Worm (Caenorhabditis elegans) whole organism, L4 larva: Measurements from ENCODE around the gene col-128.

ENCODE experiments used
- D1046.2 ChIP-seq: fragments of 200-800 bp; sonication (Bioruptor generic); IDR thresholded peaks from 2 replicates; pipeline ENCODE4 v1.3.6; 2022; ENCODE audit warnings: missing genetic modification characterization, missing compliant biosample characterization
- F10B5.3 ChIP-seq: sonication (generic microtip); optimal IDR thresholded peaks from 2 replicates; lab custom pipeline; 2016; ENCODE audit warnings: mild to moderate bottlenecking, missing genetic modification characterization, missing compliant biosample characterization
- R02D3.7 ChIP-seq: fragments of 150-350 bp; sonication (generic microtip); optimal IDR thresholded peaks from 3 replicates; lab custom pipeline; 2014; ENCODE audit warnings: missing biosample characterization, missing genetic modification characterization
- T20F7.1 ChIP-seq: fragments of 200-800 bp; sonication (Bioruptor generic); optimal IDR thresholded peaks from 2 replicates; lab custom pipeline; 2018; ENCODE audit warnings: mild to moderate bottlenecking, missing genetic modification characterization, missing compliant biosample characterization
- Y75B8A.6 ChIP-seq: fragments of 200-800 bp; sonication (Bioruptor generic); IDR thresholded peaks from 2 replicates; pipeline ENCODE4 v1.3.6; 2022; ENCODE audit warnings: missing genetic modification reagents, missing genetic modification characterization, missing compliant biosample characterization
- aha-1 ChIP-seq: fragments of 150-350 bp; peaks from one replicate; lab custom pipeline; 2014; ENCODE audit warnings: missing biosample characterization, missing genetic modification characterization
- arid-1 ChIP-seq: fragments of 200-800 bp; sonication (Bioruptor generic); conservative IDR thresholded peaks from 2 replicates; pipeline ENCODE4 v1.3.6; 2022; ENCODE audit warnings: missing genetic modification reagents, missing genetic modification characterization, missing compliant biosample characterization
- attf-4 ChIP-seq: sonication (generic microtip); optimal IDR thresholded peaks from 3 replicates; lab custom pipeline; 2017; ENCODE audit warnings: missing biosample characterization, missing genetic modification characterization
- ceh-28 ChIP-seq: fragments of 150-350 bp; optimal IDR thresholded peaks from 2 replicates; lab custom pipeline; 2014; ENCODE audit warnings: missing biosample characterization, missing genetic modification reagents, missing genetic modification characterization
- ceh-44 ChIP-seq: fragments of 200-800 bp; sonication (Bioruptor generic); IDR thresholded peaks from 2 replicates; pipeline ENCODE4 v1.3.6; 2022; ENCODE audit warnings: missing genetic modification reagents, missing genetic modification characterization, missing compliant biosample characterization
- ctbp-1 ChIP-seq: fragments of 200-800 bp; sonication (Bioruptor generic); IDR thresholded peaks from 2 replicates; pipeline ENCODE4 v1.3.6; 2022; ENCODE audit warnings: missing genetic modification reagents, missing genetic modification characterization, missing compliant biosample characterization
- daf-16 ChIP-seq, 3 experiments: sonication (generic microtip); optimal IDR thresholded peaks; 2 replicates each; lab custom pipeline; 2016 to 2017; ENCODE audit warnings: missing genetic modification characterization in 3 of 3, missing genetic modification reagents in 3 of 3, mild to moderate bottlenecking in 2 of 3, missing compliant biosample characterization in 2 of 3, missing biosample characterization in 1 of 3, moderate library complexity in 1 of 3
- dmd-6 ChIP-seq: fragments of 200-800 bp; sonication (Bioruptor generic); IDR thresholded peaks from 2 replicates; pipeline ENCODE4 v1.3.6; 2022; ENCODE audit warnings: missing genetic modification reagents, missing genetic modification characterization, missing compliant biosample characterization
- dmd-8 ChIP-seq: fragments of 200-800 bp; sonication (Bioruptor generic); IDR thresholded peaks from 2 replicates; pipeline ENCODE4 v1.3.6; 2022; ENCODE audit warnings: missing genetic modification characterization, missing compliant biosample characterization
- dmd-9 ChIP-seq: fragments of 200-800 bp; sonication (Bioruptor generic); IDR thresholded peaks from 2 replicates; pipeline ENCODE4 v1.3.6; 2022; ENCODE audit warnings: missing genetic modification reagents, missing genetic modification characterization, missing compliant biosample characterization
- dpl-1 ChIP-seq: fragments of 150-350 bp; optimal IDR thresholded peaks from 2 replicates; lab custom pipeline; 2014; ENCODE audit warnings: missing biosample characterization, missing genetic modification reagents, missing genetic modification characterization
- egl-43 ChIP-seq: fragments of 200-800 bp; sonication (Bioruptor generic); IDR thresholded peaks from 2 replicates; pipeline ENCODE4 v1.3.6; 2022; ENCODE audit warnings: missing genetic modification reagents, missing genetic modification characterization, missing compliant biosample characterization
- fos-1 ChIP-seq: fragments of 150-350 bp; optimal IDR thresholded peaks from 2 replicates; lab custom pipeline; 2014; ENCODE audit warnings: missing biosample characterization, missing genetic modification characterization
- gei-8 ChIP-seq: fragments of 200-800 bp; sonication (Bioruptor generic); optimal IDR thresholded peaks from 2 replicates; lab custom pipeline; 2018; ENCODE audit warnings: mild to moderate bottlenecking, missing genetic modification characterization, missing compliant biosample characterization
- hif-1 ChIP-seq, 2 experiments: sonication (generic microtip); optimal IDR thresholded peaks; 2 replicates each; lab custom pipeline; 2016 to 2017; ENCODE audit warnings: missing compliant biosample characterization in 2 of 2, missing genetic modification characterization in 2 of 2, missing genetic modification reagents in 2 of 2, missing genotype in 2 of 2, mild to moderate bottlenecking in 1 of 2
- hlh-11 ChIP-seq: fragments of 200-800 bp; sonication (Bioruptor generic); optimal IDR thresholded peaks from 2 replicates; lab custom pipeline; 2018; ENCODE audit warnings: mild to moderate bottlenecking, missing genetic modification characterization, missing compliant biosample characterization
- hlh-30 ChIP-seq: sonication (generic microtip); optimal IDR thresholded peaks from 2 replicates; lab custom pipeline; 2017; ENCODE audit warnings: antibody characterized with exemption, mild to moderate bottlenecking, missing genetic modification characterization, missing compliant biosample characterization; ENCODE audit not compliant: insufficient read depth
- hmg-1.1 ChIP-seq: fragments of 200-800 bp; sonication (Bioruptor generic); IDR thresholded peaks from 2 replicates; pipeline ENCODE4 v1.3.6; 2022; ENCODE audit warnings: missing genetic modification reagents, missing genetic modification characterization, missing compliant biosample characterization
- jun-1 ChIP-seq: fragments of 150-350 bp; optimal IDR thresholded peaks from 2 replicates; lab custom pipeline; 2014; ENCODE audit warnings: missing biosample characterization, missing genetic modification reagents, missing genetic modification characterization
- lin-13 ChIP-seq: fragments of 150-350 bp; optimal IDR thresholded peaks from 2 replicates; lab custom pipeline; 2014; ENCODE audit warnings: missing biosample characterization, missing genetic modification reagents, missing genetic modification characterization
- lin-15B ChIP-seq: fragments of 150-350 bp; sonication (generic microtip); optimal IDR thresholded peaks from 3 replicates; lab custom pipeline; 2014; ENCODE audit warnings: missing biosample characterization, missing genetic modification characterization
- lin-39 ChIP-seq: fragments of 150-350 bp; optimal IDR thresholded peaks from 2 replicates; lab custom pipeline; 2014; ENCODE audit warnings: missing biosample characterization, missing genetic modification reagents, missing genetic modification characterization
- lir-3 ChIP-seq: sonication (generic microtip); optimal IDR thresholded peaks from 2 replicates; lab custom pipeline; 2016; ENCODE audit warnings: mild to moderate bottlenecking, missing genetic modification characterization, missing compliant biosample characterization
- madf-5 ChIP-seq, 2 experiments: fragments of 200-800 bp; sonication (Bioruptor generic); IDR thresholded peaks; 2 replicates each; pipeline ENCODE4 v1.3.6; 2022; ENCODE audit warnings: missing compliant biosample characterization in 2 of 2, missing genetic modification characterization in 2 of 2
- mdt-29 ChIP-seq: fragments of 200-800 bp; sonication (Bioruptor generic); IDR thresholded peaks from 2 replicates; pipeline ENCODE4 v1.3.6; 2022; ENCODE audit warnings: missing genetic modification reagents, missing genetic modification characterization, missing compliant biosample characterization
- mxl-3 ChIP-seq: fragments of 200-800 bp; sonication (Bioruptor generic); optimal IDR thresholded peaks from 2 replicates; lab custom pipeline; 2018; ENCODE audit warnings: mild to moderate bottlenecking, missing genetic modification characterization, missing compliant biosample characterization
- nhr-102 ChIP-seq: sonication (generic microtip); optimal IDR thresholded peaks from 2 replicates; lab custom pipeline; 2016; ENCODE audit warnings: mild to moderate bottlenecking, missing genetic modification characterization, moderate library complexity, missing compliant biosample characterization
- nhr-11 ChIP-seq: fragments of 150-350 bp; optimal IDR thresholded peaks from 2 replicates; lab custom pipeline; 2014; ENCODE audit warnings: missing biosample characterization, missing genetic modification characterization
- nhr-48 ChIP-seq: sonication (generic microtip); optimal IDR thresholded peaks from 2 replicates; lab custom pipeline; 2016; ENCODE audit warnings: mild to moderate bottlenecking, missing genetic modification characterization, missing compliant biosample characterization
- nhr-6 ChIP-seq: fragments of 150-350 bp; optimal IDR thresholded peaks from 2 replicates; lab custom pipeline; 2014; ENCODE audit warnings: missing biosample characterization, missing genetic modification characterization
- nhr-76 ChIP-seq: fragments of 150-350 bp; optimal IDR thresholded peaks from 2 replicates; lab custom pipeline; 2014; ENCODE audit warnings: missing biosample characterization, missing genetic modification characterization
- nhr-77 ChIP-seq: fragments of 150-350 bp; optimal IDR thresholded peaks from 2 replicates; lab custom pipeline; 2014; ENCODE audit warnings: missing biosample characterization, missing genetic modification characterization
- pha-4 ChIP-seq, 2 experiments: fragments of 150-350 bp in 1 of 2; fragments of 200-800 bp in 1 of 2; sonication (Bioruptor generic) in 1 of 2; IDR thresholded peaks in 1 of 2; optimal IDR thresholded peaks in 1 of 2; 2 replicates each; pipeline versions ENCODE4 v1.3.6 to Lab custom; 2014 to 2022; ENCODE audit warnings: missing genetic modification characterization in 2 of 2, missing genetic modification reagents in 2 of 2, missing biosample characterization in 1 of 2, missing compliant biosample characterization in 1 of 2
- php-3 ChIP-seq: fragments of 200-800 bp; sonication (Bioruptor generic); IDR thresholded peaks from 2 replicates; pipeline ENCODE4 v1.3.6; 2022; ENCODE audit warnings: missing genetic modification reagents, missing genetic modification characterization, missing compliant biosample characterization
- pqm-1 ChIP-seq: sonication (generic microtip); optimal IDR thresholded peaks from 2 replicates; lab custom pipeline; 2017; ENCODE audit warnings: missing biosample characterization, missing genetic modification characterization
- saeg-2 ChIP-seq: fragments of 200-800 bp; sonication (Bioruptor generic); IDR thresholded peaks from 2 replicates; pipeline ENCODE4 v1.3.6; 2022; ENCODE audit warnings: missing genetic modification reagents, missing genetic modification characterization, missing compliant biosample characterization
- set-16 ChIP-seq: fragments of 200-800 bp; sonication (Bioruptor generic); IDR thresholded peaks from 2 replicates; pipeline ENCODE4 v1.3.6; 2022; ENCODE audit warnings: missing genetic modification reagents, missing genetic modification characterization, missing compliant biosample characterization
- snpc-1.2 ChIP-seq: fragments of 200-800 bp; sonication (Bioruptor generic); IDR thresholded peaks from 2 replicates; pipeline ENCODE4 v1.3.6; 2022; ENCODE audit warnings: missing genetic modification reagents, missing genetic modification characterization, missing compliant biosample characterization
- snpc-4 ChIP-seq: fragments of 150-350 bp; optimal IDR thresholded peaks from 2 replicates; lab custom pipeline; 2014; ENCODE audit warnings: missing biosample characterization, missing genetic modification characterization
- spr-1 ChIP-seq: sonication (generic microtip); optimal IDR thresholded peaks from 2 replicates; lab custom pipeline; 2016; ENCODE audit warnings: mild to moderate bottlenecking, missing genetic modification characterization, missing compliant biosample characterization
- tag-97 ChIP-seq: fragments of 200-800 bp; sonication (Bioruptor generic); IDR thresholded peaks from 2 replicates; pipeline ENCODE4 v1.3.6; 2022; ENCODE audit warnings: missing genetic modification characterization, missing compliant biosample characterization
- unc-39 ChIP-seq: sonication (generic microtip); optimal IDR thresholded peaks from 2 replicates; lab custom pipeline; 2017; ENCODE audit warnings: missing biosample characterization, missing genetic modification characterization
- zfp-2 ChIP-seq: sonication (generic microtip); optimal IDR thresholded peaks from 2 replicates; lab custom pipeline; 2016; ENCODE audit warnings: mild to moderate bottlenecking, missing genetic modification characterization, missing compliant biosample characterization
- zip-11 ChIP-seq: fragments of 200-800 bp; sonication (Bioruptor generic); IDR thresholded peaks from 2 replicates; pipeline ENCODE4 v1.3.6; 2022; ENCODE audit warnings: missing genetic modification characterization, missing compliant biosample characterization

Gene col-128

DNA sequence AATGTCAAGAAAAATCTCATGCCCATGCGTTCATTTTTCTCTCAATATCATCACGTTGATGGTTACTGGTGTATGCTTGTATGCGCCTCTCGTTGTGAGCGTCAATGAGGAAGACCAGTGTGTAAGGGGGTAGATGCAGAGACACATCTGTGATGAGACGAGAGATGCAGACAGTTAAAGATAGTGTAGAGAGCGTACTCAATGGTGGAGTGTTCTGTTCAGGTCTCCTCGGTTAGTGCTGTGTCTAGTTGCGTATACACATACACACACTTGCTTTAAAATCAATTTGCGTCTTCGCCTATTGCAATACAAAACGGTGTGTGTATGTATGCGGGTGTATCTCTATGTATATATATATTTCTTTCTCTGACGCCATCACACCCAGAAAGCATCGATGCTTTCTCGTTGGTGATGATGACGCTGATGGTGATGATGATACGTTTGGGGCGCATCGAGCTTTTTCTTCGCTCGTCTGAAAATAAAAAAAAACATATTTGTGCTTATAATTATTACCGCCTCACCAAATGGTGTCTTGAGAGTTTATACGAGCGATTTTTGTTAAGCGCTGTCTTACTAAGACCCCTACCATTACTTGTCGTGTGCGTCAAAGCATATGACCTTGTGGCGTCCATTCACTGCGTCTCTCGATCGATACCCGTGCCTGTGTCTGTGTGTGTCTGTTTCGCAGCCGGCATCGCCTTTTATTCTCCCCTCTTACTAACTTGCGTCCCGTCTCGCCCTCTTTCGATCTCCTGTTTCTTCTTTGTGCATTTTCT lies 41.8 kb upstream of the col-128 start, which contains the start of gene F40F11.3 (continued):
- TF ChIP-seq dpl-1 (GFP tag; lab: Kevin White, UChicago) (peak; percentile 57), fos-1 (tag; lab: Kevin White, UChicago) (no peak), saeg-2 (GFP tag; lab: Robert Waterston, UW) (no peak), jun-1 (tag; lab: Kevin White, UChicago) (peak; percentile 28), nhr-11 (peak; percentile 73), nhr-102 (tag; lab: Kevin White, UChicago) (peak; percentile 34), attf-4 (peak; percentile 38), nhr-77 (peak; percentile 17), unc-39 (tag; lab: Kevin White, UChicago) (no peak), arid-1 (peak; percentile 73), lin-39 (tag; lab: Kevin White, UChicago) (no peak), zfp-2 (peak; percentile 67), F10B5.3 (tag; lab: Kevin White, UChicago) (peak; percentile 58), pqm-1 (peak; percentile 8), T20F7.1 (GFP tag; lab: Kevin White, UChicago) (peak; percentile 79), lin-15B (tag; lab: Kevin White, UChicago) (no peak), dmd-9 (peak; percentile 33; the same call in 1 of the 2 replicates), snpc-1.2 (peak; percentile 24), mxl-3 (GFP tag; lab: Kevin White, UChicago) (peak; percentile 87), egl-43 (GFP tag; lab: Robert Waterston, UW) (peak; percentile 47; the same call in 1 of the 2 replicates), daf-16 (GFP tag; optimal IDR thresholded peaks at IDR 0.05; lab: Kevin White, UChicago) (peak; percentile 49 to 64), daf-16 (tag; optimal IDR thresholded peaks at IDR 0.05; lab: Kevin White, UChicago) (peak; percentile 78), ceh-28 (tag; lab: Kevin White, UChicago) (peak; percentile 41), D1046.2 (no peak; the same call in 1 of the 2 replicates), zip-11 (GFP tag; lab: Robert Waterston, UW) (no peak), set-16 (GFP tag; lab: Robert Waterston, UW) (no peak), R02D3.7 (tag; lab: Kevin White, UChicago) (no peak), pha-4 (GFP tag; IDR thresholded peaks at IDR 0.05; lab: Robert Waterston, UW) (peak; percentile 30; the same call in 1 of the 2 replicates), pha-4 (tag; optimal IDR thresholded peaks at IDR 0.05; lab: Kevin White, UChicago) (peak; percentile 62), dmd-8 (GFP tag; lab: Robert Waterston, UW) (peak; percentile 25; the same call in 1 of the 2 replicates), php-3 (peak; percentile 77), madf-5 (GFP tag; IDR thresholded peaks at IDR 0.05; lab: Robert Waterston, UW) (no peak), lin-13 (GFP tag; lab: Kevin White, UChicago) (no peak), hlh-30 (tag; lab: Kevin White, UChicago) (peak; percentile 94), aha-1 (peak; percentile 96), hlh-11 (tag; lab: Kevin White, UChicago) (peak; percentile 95), hif-1 (tag; optimal IDR thresholded peaks at IDR 0.05; lab: Kevin White, UChicago) (peak; percentile 15 to 75), dmd-6 (GFP tag; lab: Robert Waterston, UW) (peak; percentile 76), ctbp-1 (GFP tag; lab: Robert Waterston, UW) (peak; percentile 74), snpc-4 (tag; lab: Kevin White, UChicago) (no peak), ceh-44 (GFP tag; lab: Robert Waterston, UW) (0 out of 2 replicates have a peak, but pooled peaks have one; percentile 8), lir-3 (no peak), tag-97 (GFP tag; lab: Robert Waterston, UW) (no peak), nhr-6 (tag; lab: Kevin White, UChicago) (peak; percentile 69), nhr-76 (tag; lab: Kevin White, UChicago) (no peak), nhr-48 (tag; lab: Kevin White, UChicago) (peak; percentile 65), mdt-29 (GFP tag; lab: Robert Waterston, UW) (no peak; the same call in 1 of the 2 replicates), hmg-1.1 (GFP tag; lab: Robert Waterston, UW) (peak; percentile 95), gei-8 (peak; percentile 59), Y75B8A.6 (GFP tag; lab: Robert Waterston, UW) (no peak), spr-1 (tag; lab: Kevin White, UChicago) (peak; percentile 55)
